Worm (Caenorhabditis elegans): ENCODE results near the gene try-5.

try-5 gene

ce11 chrV:9326903-9327302 lies 19.9 kb upstream of the try-5 start:
- no peak for TF ChIP-seq K02D7.2 (tag; optimal IDR thresholded peaks at IDR 0.05)
- no peak for TF ChIP-seq fax-1 (tag; optimal IDR thresholded peaks at IDR 0.05)
- no peak for TF ChIP-seq che-1 (tag; optimal IDR thresholded peaks at IDR 0.05)
- no peak for TF ChIP-seq C08G9.2 (tag; optimal IDR thresholded peaks at IDR 0.05)
- TF ChIP-seq hlh-8 (tag; optimal IDR thresholded peaks at IDR 0.05), result no peak
- TF ChIP-seq lim-6 (tag; optimal IDR thresholded peaks at IDR 0.05), result no peak
- no peak for TF ChIP-seq ceh-22 (tag; optimal IDR thresholded peaks at IDR 0.05)

- no peak for TF ChIP-seq ceh-30 (tag; optimal IDR thresholded peaks at IDR 0.05)
Measured at ce11 chrV:9327691-9328090, 19.2 kb upstream of the try-5 start.

ce11 chrV:9328670-9329069 lies 18.2 kb upstream of the try-5 start, which contains the start of gene K07B1.4:
K07B1.4 (plus strand) TSS chrV:9328970.
- TF ChIP-seq fkh-10 (GFP tag; optimal IDR thresholded peaks at IDR 0.05) (no peak), dve-1 (tag; optimal IDR thresholded peaks at IDR 0.05) (no peak), madf-2 (tag; optimal IDR thresholded peaks at IDR 0.05) (no peak), T23F11.4 (GFP tag; optimal IDR thresholded peaks at IDR 0.05) (no peak), lin-11 (tag; optimal IDR thresholded peaks at IDR 0.05) (no peak), pag-3 (tag; optimal IDR thresholded peaks at IDR 0.05; ENCODE audit: borderline replicate concordance) (no peak), nhr-232 (tag; optimal IDR thresholded peaks at IDR 0.05) (no peak), lim-6 (tag; optimal IDR thresholded peaks at IDR 0.05) (no peak), pat-9 (tag; optimal IDR thresholded peaks at IDR 0.05) (no peak)

- no peak for TF ChIP-seq C38D4.7 (GFP tag; optimal IDR thresholded peaks at IDR 0.05)
Measured at ce11 chrV:9329245-9329979, 17.4 kb upstream of the try-5 start.

- TF ChIP-seq lim-6 (tag; optimal IDR thresholded peaks at IDR 0.05) (no peak), Y22D7AL.16 (tag; optimal IDR thresholded peaks at IDR 0.05) (no peak), hlh-8 (tag; optimal IDR thresholded peaks at IDR 0.05) (no peak), sox-2 (GFP tag; IDR thresholded peaks at IDR 0.05) (no peak), ceh-48 (tag; optimal IDR thresholded peaks at IDR 0.05) (no peak), fkh-10 (GFP tag; optimal IDR thresholded peaks at IDR 0.05) (no peak), che-1 (tag; optimal IDR thresholded peaks at IDR 0.05) (no peak), hlh-30 (tag; optimal IDR thresholded peaks at IDR 0.05; ENCODE audit: insufficient read depth) (no peak), madf-2 (tag; optimal IDR thresholded peaks at IDR 0.05) (no peak), ceh-45 (GFP tag; IDR thresholded peaks at IDR 0.05) (no peak)
Measured at ce11 chrV:9332611-9333315, 14.1 kb upstream of the try-5 start.

ce11 chrV:9333316-9334048 lies 13.4 kb upstream of the try-5 start, which contains the start of gene acl-14:
acl-14 (minus strand) TSS chrV:9333631.
- TF ChIP-seq ama-1 (optimal IDR thresholded peaks at IDR 0.05) (no peak), ceh-14 (tag; optimal IDR thresholded peaks at IDR 0.05) (no peak), ceh-24 (tag; optimal IDR thresholded peaks at IDR 0.05) (no peak), fkh-10 (GFP tag; optimal IDR thresholded peaks at IDR 0.05) (no peak), unc-86 (tag; optimal IDR thresholded peaks at IDR 0.05) (no peak), unc-3 (GFP tag; conservative IDR thresholded peaks at IDR 0.05) (no peak), unc-3 (tag; optimal IDR thresholded peaks at IDR 0.05) (no peak), zip-5 (tag; optimal IDR thresholded peaks at IDR 0.05) (no peak), tbx-2 (tag; optimal IDR thresholded peaks at IDR 0.05) (no peak), pat-9 (tag; optimal IDR thresholded peaks at IDR 0.05) (no peak), syd-9 (tag; optimal IDR thresholded peaks at IDR 0.05) (no peak), ceh-6 (GFP tag; optimal IDR thresholded peaks at IDR 0.05) (no peak), hlh-13 (GFP tag; optimal IDR thresholded peaks at IDR 0.05) (no peak), ahr-1 (tag; optimal IDR thresholded peaks at IDR 0.05) (no peak)

All from whole organism, late embryonic.